Fruit fly (Drosophila melanogaster): ENCODE data around the gene CG11398.

CG11398 gene

DNA sequence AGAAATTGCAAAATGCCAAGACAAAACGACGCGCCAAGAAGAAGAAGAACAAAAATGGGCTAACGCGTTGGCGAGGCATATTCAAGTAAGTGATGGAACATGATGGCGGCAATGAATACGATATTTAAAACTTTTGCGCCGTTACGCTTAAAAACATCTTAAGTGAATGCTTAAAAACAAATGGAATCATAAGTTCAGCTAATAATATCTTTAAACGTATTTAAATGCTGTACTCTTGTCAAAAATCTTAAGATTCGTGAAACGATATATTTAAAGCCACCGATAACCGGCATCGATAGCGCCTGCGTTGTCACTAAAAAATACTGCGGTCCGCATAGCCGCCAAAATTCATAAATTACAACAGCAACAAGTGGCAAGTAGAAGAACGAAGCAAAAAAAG, 24.9 kb upstream of the CG11398 start, which contains the start of gene CG11403 (continued):
- no peak for TF ChIP-seq run (tag; optimal IDR thresholded peaks at IDR 0.05)
- peak; percentile 14 for TF ChIP-seq grau (tag; optimal IDR thresholded peaks at IDR 0.05)
- TF ChIP-seq Mes4 (GFP tag; optimal IDR thresholded peaks at IDR 0.05) = no peak
- TF ChIP-seq CG6791 (GFP tag; IDR thresholded peaks at IDR 0.05; ENCODE audit: partially characterized antibody) = peak; percentile 69; the same call in 1 of the 3 replicates
- no peak for TF ChIP-seq CG13123 (GFP tag; optimal IDR thresholded peaks at IDR 0.05)
- no peak for TF ChIP-seq slp2 (GFP tag; optimal IDR thresholded peaks at IDR 0.05)
- no peak for TF ChIP-seq dysf (GFP tag; IDR thresholded peaks at IDR 0.05)
- TF ChIP-seq CG8765 (GFP tag; IDR thresholded peaks at IDR 0.05) = no peak
- TF ChIP-seq E2f1 (GFP tag; IDR thresholded peaks at IDR 0.05) = no peak
- no peak for TF ChIP-seq ttk (GFP tag; IDR thresholded peaks at IDR 0.05)
- TF ChIP-seq az2 (GFP tag; optimal IDR thresholded peaks at IDR 0.05) = no peak
- TF ChIP-seq seq (GFP tag; IDR thresholded peaks at IDR 0.05) = no peak
- no peak for TF ChIP-seq CG34422 (GFP tag; IDR thresholded peaks at IDR 0.05)
- no peak for TF ChIP-seq CG10654 (GFP tag; optimal IDR thresholded peaks at IDR 0.05)
- no peak for TF ChIP-seq CG15073 (GFP tag; optimal IDR thresholded peaks at IDR 0.05)
- no peak for TF ChIP-seq CG2889 (GFP tag; IDR thresholded peaks at IDR 0.05)
- TF ChIP-seq CG12744 (GFP tag; optimal IDR thresholded peaks at IDR 0.05) = no peak
- no peak for TF ChIP-seq Hr3 (GFP tag; optimal IDR thresholded peaks at IDR 0.05)
- TF ChIP-seq CG9215 (GFP tag; IDR thresholded peaks at IDR 0.05) = no peak
- no peak for TF ChIP-seq CG8944 (GFP tag; optimal IDR thresholded peaks at IDR 0.05)
- TF ChIP-seq CG11398 (GFP tag; optimal IDR thresholded peaks at IDR 0.05) = no peak
- TF ChIP-seq abd-A (tag; optimal IDR thresholded peaks at IDR 0.05) = no peak
- TF ChIP-seq eyg (GFP tag; optimal IDR thresholded peaks at IDR 0.05) = no peak
- TF ChIP-seq Doc3 (GFP tag; IDR thresholded peaks at IDR 0.05; ENCODE audit: partially characterized antibody) = peak; percentile 82
- TF ChIP-seq knrl (GFP tag; IDR thresholded peaks at IDR 0.05; ENCODE audit: partially characterized antibody) = peak; percentile 87
- no peak for TF ChIP-seq Mad (GFP tag; optimal IDR thresholded peaks at IDR 0.05)
- TF ChIP-seq CG18476 (GFP tag; optimal IDR thresholded peaks at IDR 0.05) = no peak
- TF ChIP-seq Sox102F (GFP tag; optimal IDR thresholded peaks at IDR 0.05) = no peak
- peak; percentile 61; the same call in 1 of the 3 replicates for TF ChIP-seq zen2 (GFP tag; IDR thresholded peaks at IDR 0.05; ENCODE audit: partially characterized antibody)
- TF ChIP-seq Hand (GFP tag; optimal IDR thresholded peaks at IDR 0.05) = no peak
- TF ChIP-seq NC2α (GFP tag; optimal IDR thresholded peaks at IDR 0.05) = no peak
- no peak for TF ChIP-seq wor (GFP tag; IDR thresholded peaks at IDR 0.05)
- no peak for TF ChIP-seq CrebB (tag; optimal IDR thresholded peaks at IDR 0.05)
- TF ChIP-seq CG6683 (GFP tag; optimal IDR thresholded peaks at IDR 0.05) = no peak
- TF ChIP-seq CG18599 (GFP tag; optimal IDR thresholded peaks at IDR 0.05) = no peak
- TF ChIP-seq mirr (GFP tag; optimal IDR thresholded peaks at IDR 0.05) = no peak
- TF ChIP-seq CG9609 (GFP tag; optimal IDR thresholded peaks at IDR 0.05) = no peak
- TF ChIP-seq emc (GFP tag; optimal IDR thresholded peaks at IDR 0.05) = no peak
- TF ChIP-seq Asciz (GFP tag; optimal IDR thresholded peaks at IDR 0.05) = no peak
- peak; percentile 55; the same call in 2 of the 3 replicates for TF ChIP-seq Aef1 (GFP tag; IDR thresholded peaks at IDR 0.05)
- TF ChIP-seq CG14710 (tag; optimal IDR thresholded peaks at IDR 0.05) = peak; percentile 66
- peak in 1 of 2 experiments; percentile 18 for TF ChIP-seq tll (GFP tag; optimal IDR thresholded peaks at IDR 0.05)
- no peak for TF ChIP-seq Bteb2 (GFP tag; optimal IDR thresholded peaks at IDR 0.05)
- TF ChIP-seq CG3065 (GFP tag; optimal IDR thresholded peaks at IDR 0.05) = no peak
- TF ChIP-seq CG1832 (GFP tag; optimal IDR thresholded peaks at IDR 0.05) = no peak
- TF ChIP-seq Sry-β (GFP tag; optimal IDR thresholded peaks at IDR 0.05) = no peak
- peak; percentile 73; the same call in 1 of the 3 replicates for TF ChIP-seq Opbp (GFP tag; IDR thresholded peaks at IDR 0.05; ENCODE audit: partially characterized antibody)
- TF ChIP-seq Atf3 (GFP tag; optimal IDR thresholded peaks at IDR 0.05) = no peak
- no peak for TF ChIP-seq CG8089 (GFP tag; optimal IDR thresholded peaks at IDR 0.05)
- TF ChIP-seq ash1 (GFP tag; optimal IDR thresholded peaks at IDR 0.05) = no peak
- no peak for TF ChIP-seq CG7372 (GFP tag; IDR thresholded peaks at IDR 0.05)
- TF ChIP-seq YL-1 (GFP tag; optimal IDR thresholded peaks at IDR 0.05) = no peak

All from whole organism, embryonic.